Fruit fly (Drosophila melanogaster): Measurements from ENCODE around the gene Ndc1.

- TF ChIP-seq h (optimal IDR thresholded peaks at IDR 0.05): no peak
- TF ChIP-seq ttk (optimal IDR thresholded peaks at IDR 0.05): no peak
- no peak for TF ChIP-seq insv (optimal IDR thresholded peaks at IDR 0.05)
These were observed 40.0 kb upstream of the Ndc1 start for dm6 chr3R:23884088-23884727.

Data from Kc167 (cell line).